Worm (Caenorhabditis elegans) whole organism, young adult: Measurements from ENCODE around the gene coa-1.

Experiments
- F23B12.7 ChIP-seq: sonication (generic microtip); optimal IDR thresholded peaks from 2 replicates; lab custom pipeline; 2017; ENCODE audit warnings: missing genetic modification characterization, mild to moderate bottlenecking, missing compliant biosample characterization, antibody characterized with exemption, moderate library complexity; ENCODE audit not compliant: insufficient read depth
- F33H1.4 ChIP-seq: fragments of 200-800 bp; sonication (Bioruptor generic); IDR thresholded peaks from 2 replicates; pipeline ENCODE4 v1.3.6; 2022; ENCODE audit warnings: missing genetic modification reagents, missing genetic modification characterization, missing compliant biosample characterization
- F37B4.10 ChIP-seq: fragments of 200-800 bp; sonication (Bioruptor generic); IDR thresholded peaks from 2 replicates; pipeline ENCODE4 v1.3.6; 2022; ENCODE audit warnings: missing genetic modification characterization, missing compliant biosample characterization
- F57C9.4 ChIP-seq: sonication (generic microtip); optimal IDR thresholded peaks from 2 replicates; lab custom pipeline; 2017; ENCODE audit warnings: mild to moderate bottlenecking, missing genetic modification characterization, missing compliant biosample characterization
- Y67H2A.10 ChIP-seq: fragments of 200-800 bp; sonication (Bioruptor generic); conservative IDR thresholded peaks from 2 replicates; pipeline ENCODE4 v1.3.6; 2022; ENCODE audit warnings: missing genetic modification reagents, missing genetic modification characterization, missing compliant biosample characterization
- ZK185.1 ChIP-seq: sonication (generic microtip); optimal IDR thresholded peaks from 2 replicates; lab custom pipeline; 2016; ENCODE audit warnings: mild to moderate bottlenecking, missing genetic modification characterization, missing compliant biosample characterization; ENCODE audit not compliant: poor library complexity, severe bottlenecking
- ama-1 ChIP-seq, 3 experiments: fragments of 150-350 bp in 1 of 3; sonication (generic microtip) in 2 of 3; optimal IDR thresholded peaks; 2 replicates each; lab custom pipeline; 2014 to 2018; ENCODE audit warnings: missing biosample characterization in 2 of 3, missing genetic modification characterization in 2 of 3, missing genetic modification reagents in 2 of 3
- attf-5 ChIP-seq: fragments of 200-800 bp; sonication (Bioruptor generic); optimal IDR thresholded peaks from 2 replicates; lab custom pipeline; 2018; ENCODE audit warnings: mild to moderate bottlenecking, missing genetic modification characterization, missing compliant biosample characterization
- ceh-79 ChIP-seq: sonication (generic microtip); optimal IDR thresholded peaks from 2 replicates; lab custom pipeline; 2017; ENCODE audit warnings: mild to moderate bottlenecking, missing genetic modification characterization, missing compliant biosample characterization
- ceh-91 ChIP-seq: fragments of 200-800 bp; sonication (Bioruptor generic); IDR thresholded peaks from 2 replicates; pipeline ENCODE4 v1.3.6; 2022; ENCODE audit warnings: missing genetic modification reagents, missing genetic modification characterization, missing compliant biosample characterization
- egl-44 ChIP-seq: fragments of 200-800 bp; sonication (Bioruptor generic); IDR thresholded peaks from 2 replicates; pipeline ENCODE4 v1.3.6; 2022; ENCODE audit warnings: missing genetic modification reagents, missing genetic modification characterization, missing compliant biosample characterization
- hlh-26 ChIP-seq: fragments of 200-800 bp; sonication (Bioruptor generic); conservative IDR thresholded peaks from 2 replicates; pipeline ENCODE4 v1.3.6; 2022; ENCODE audit warnings: missing genetic modification reagents, missing genetic modification characterization, missing compliant biosample characterization
- hmg-20 ChIP-seq: fragments of 200-800 bp; sonication (Bioruptor generic); IDR thresholded peaks from 2 replicates; pipeline ENCODE4 v1.3.6; 2022; ENCODE audit warnings: missing genetic modification reagents, missing genetic modification characterization, missing compliant biosample characterization
- hsf-1 ChIP-seq: fragments of 200-800 bp; sonication (Bioruptor generic); IDR thresholded peaks from 2 replicates; pipeline ENCODE4 v1.3.6; 2022; ENCODE audit warnings: missing genetic modification reagents, missing genetic modification characterization, missing compliant biosample characterization
- let-607 ChIP-seq, 2 experiments: fragments of 200-800 bp in 1 of 2; sonication (Bioruptor generic) in 1 of 2; sonication (generic microtip) in 1 of 2; optimal IDR thresholded peaks; 2 replicates each; lab custom pipeline; 2016 to 2018; ENCODE audit warnings: mild to moderate bottlenecking in 2 of 2, missing compliant biosample characterization in 2 of 2, missing genetic modification characterization in 2 of 2, moderate library complexity in 2 of 2, missing genotype in 1 of 2
- lin-40 ChIP-seq: sonication (generic microtip); optimal IDR thresholded peaks from 2 replicates; lab custom pipeline; 2016; ENCODE audit warnings: missing genetic modification characterization, mild to moderate bottlenecking, missing compliant biosample characterization, missing genotype, missing genetic modification reagents
- lin-54 ChIP-seq: fragments of 200-800 bp; sonication (Bioruptor generic); optimal IDR thresholded peaks from 2 replicates; lab custom pipeline; 2018; ENCODE audit warnings: mild to moderate bottlenecking, missing genetic modification characterization, missing compliant biosample characterization
- lir-1 ChIP-seq: fragments of 200-800 bp; sonication (Bioruptor generic); conservative IDR thresholded peaks from 2 replicates; pipeline ENCODE4 v1.3.6; 2022; ENCODE audit warnings: missing genetic modification reagents, missing genetic modification characterization, missing compliant biosample characterization
- lsl-1 ChIP-seq: fragments of 200-800 bp; sonication (Bioruptor generic); optimal IDR thresholded peaks from 2 replicates; lab custom pipeline; 2018; ENCODE audit warnings: mild to moderate bottlenecking, missing genetic modification characterization, moderate library complexity, missing compliant biosample characterization
- mcd-1 ChIP-seq: fragments of 200-800 bp; sonication (Bioruptor generic); IDR thresholded peaks from 2 replicates; pipeline ENCODE4 v1.3.6; 2022; ENCODE audit warnings: missing genetic modification reagents, missing genetic modification characterization, missing compliant biosample characterization
- mes-4 ChIP-seq: sonication (generic microtip); optimal IDR thresholded peaks from 2 replicates; lab custom pipeline; 2016; ENCODE audit warnings: missing genotype, missing genetic modification characterization, missing compliant biosample characterization
- mxl-1 ChIP-seq: sonication (generic microtip); optimal IDR thresholded peaks from 2 replicates; lab custom pipeline; 2016; ENCODE audit warnings: missing genetic modification characterization, missing compliant biosample characterization
- nhr-120 ChIP-seq: fragments of 200-800 bp; sonication (Bioruptor generic); IDR thresholded peaks from 2 replicates; pipeline ENCODE4 v1.3.6; 2022; ENCODE audit warnings: missing genetic modification characterization, missing compliant biosample characterization
- nhr-80 ChIP-seq: sonication (generic microtip); optimal IDR thresholded peaks from 2 replicates; lab custom pipeline; 2016; ENCODE audit warnings: missing genetic modification characterization, missing compliant biosample characterization
- snpc-1.3 ChIP-seq: sonication (generic microtip); optimal IDR thresholded peaks from 2 replicates; lab custom pipeline; 2017; ENCODE audit warnings: missing genetic modification characterization, mild to moderate bottlenecking, missing compliant biosample characterization, antibody characterized with exemption, moderate library complexity, missing genotype, missing genetic modification reagents; ENCODE audit not compliant: insufficient read depth
- snpc-4 ChIP-seq, 5 experiments: fragments of 150-350 bp in 1 of 5; sonication (generic microtip) in 4 of 5; optimal IDR thresholded peaks; 2 replicates each; lab custom pipeline; 2014 to 2018; ENCODE audit warnings: missing genetic modification characterization in 5 of 5, missing biosample characterization in 3 of 5, antibody characterized with exemption in 2 of 5, mild to moderate bottlenecking in 2 of 5, missing compliant biosample characterization in 2 of 5, missing genotype in 2 of 5, moderate library complexity in 2 of 5, missing genetic modification reagents in 1 of 5
- somi-1 ChIP-seq: fragments of 200-800 bp; sonication (Bioruptor generic); optimal IDR thresholded peaks from 2 replicates; lab custom pipeline; 2018; ENCODE audit warnings: mild to moderate bottlenecking, missing genetic modification characterization, missing compliant biosample characterization
- sptf-2 ChIP-seq: fragments of 200-800 bp; sonication (Bioruptor generic); optimal IDR thresholded peaks from 2 replicates; lab custom pipeline; 2018; ENCODE audit warnings: mild to moderate bottlenecking, missing genetic modification characterization, missing compliant biosample characterization
- unc-130 ChIP-seq: sonication (generic microtip); optimal IDR thresholded peaks from 2 replicates; lab custom pipeline; 2016; ENCODE audit warnings: missing genetic modification reagents, missing genetic modification characterization, missing compliant biosample characterization
- ztf-22 ChIP-seq: fragments of 200-800 bp; sonication (Bioruptor generic); optimal IDR thresholded peaks from 2 replicates; lab custom pipeline; 2018; ENCODE audit warnings: mild to moderate bottlenecking, missing genetic modification characterization, moderate library complexity, missing compliant biosample characterization
- ztf-26 ChIP-seq: sonication (generic microtip); optimal IDR thresholded peaks from 2 replicates; lab custom pipeline; 2017; ENCODE audit warnings: missing genetic modification characterization, missing compliant biosample characterization

The coa-1 gene

DNA sequence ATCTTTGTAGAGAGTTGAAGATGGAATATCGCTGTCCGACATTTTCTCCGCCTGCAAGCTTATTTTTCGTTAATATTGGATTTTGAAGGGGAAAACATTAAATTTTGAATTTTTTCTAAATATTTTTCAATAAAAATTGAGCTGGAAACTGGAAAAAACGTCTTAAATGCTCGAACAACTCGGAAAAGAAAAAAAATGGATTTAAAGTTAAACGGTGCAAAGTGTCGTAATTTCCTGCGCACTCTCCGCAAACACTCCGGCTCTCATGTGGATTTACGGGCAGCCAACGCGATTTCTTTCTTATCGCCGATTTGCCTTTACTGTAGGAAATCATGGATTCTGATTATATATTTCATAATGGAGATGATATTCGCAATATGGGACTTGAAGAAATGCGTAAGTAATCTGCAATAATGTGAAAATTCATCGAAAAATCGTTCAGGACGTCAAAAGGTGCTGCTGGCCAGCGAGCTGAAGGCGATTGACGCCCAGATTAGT, 35.2 kb downstream of the coa-1 start, which contains the start of the genes fnta-1 and cogc-8:
Gene fnta-1 (minus strand): TSS at position 51 of the 498 bp plus-strand sequence.
Gene cogc-8 (plus strand): TSS at position 195 of the 498 bp plus-strand sequence.
- no peak for TF ChIP-seq hlh-26 (GFP tag; lab: Robert Waterston, UW)
- TF ChIP-seq hmg-20 (GFP tag; lab: Robert Waterston, UW): no peak
- TF ChIP-seq ceh-91 (GFP tag; lab: Robert Waterston, UW): no peak
- TF ChIP-seq mcd-1 (GFP tag; lab: Robert Waterston, UW): peak; percentile 53
- TF ChIP-seq lin-54 (GFP tag; lab: Kevin White, UChicago): peak; percentile 9
- TF ChIP-seq attf-5: peak; percentile 15
- TF ChIP-seq snpc-1.3 (tag; lab: Kevin White, UChicago): peak; percentile 2
- TF ChIP-seq lsl-1 (GFP tag; lab: Kevin White, UChicago): peak; percentile 10
- no peak for TF ChIP-seq ztf-22 (GFP tag; lab: Kevin White, UChicago)
- TF ChIP-seq, all 124 proteins: peak for 5

DNA sequence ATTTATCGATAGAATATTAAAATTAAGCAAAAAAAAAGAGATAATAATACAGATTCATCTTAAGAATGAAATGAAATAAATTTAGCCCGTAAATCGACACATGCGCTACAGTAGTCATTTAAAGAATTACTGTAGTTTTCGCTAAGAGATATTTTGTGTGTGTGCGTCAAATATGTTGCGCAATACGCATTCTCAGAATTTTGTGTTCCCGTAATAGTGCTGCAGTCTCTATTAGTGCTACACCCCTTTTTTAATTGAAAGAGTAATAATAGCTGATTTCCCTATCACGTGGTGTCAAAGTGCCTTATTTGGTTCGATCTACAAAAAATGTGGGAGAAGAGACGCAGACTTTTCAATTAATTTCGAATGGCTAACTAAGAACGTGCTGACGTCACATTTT, 39.2 kb downstream of the coa-1 start:
- no peak for TF ChIP-seq lin-54 (GFP tag; lab: Kevin White, UChicago)
- peak; percentile 59 for TF ChIP-seq lsl-1 (GFP tag; lab: Kevin White, UChicago)
- TF ChIP-seq ama-1 (optimal IDR thresholded peaks at IDR 0.05; lab: Kevin White, UChicago): no peak
- TF ChIP-seq ama-1 (GFP tag; optimal IDR thresholded peaks at IDR 0.05; lab: Kevin White, UChicago): no peak
- TF ChIP-seq mxl-1 (tag; lab: Kevin White, UChicago): no peak
- TF ChIP-seq nhr-80 (tag; lab: Kevin White, UChicago): no peak
- no peak for TF ChIP-seq snpc-4 (GFP tag; optimal IDR thresholded peaks at IDR 0.05; lab: Kevin White, UChicago)
- no peak for TF ChIP-seq snpc-4 (tag; optimal IDR thresholded peaks at IDR 0.05; lab: Kevin White, UChicago)
- TF ChIP-seq unc-130 (GFP tag; lab: Kevin White, UChicago): no peak
- no peak for TF ChIP-seq F37B4.10 (GFP tag; lab: Robert Waterston, UW)
- TF ChIP-seq, all 124 proteins: peak for 1

- TF ChIP-seq Y67H2A.10 (GFP tag; lab: Robert Waterston, UW): no peak
- TF ChIP-seq nhr-120 (GFP tag; lab: Robert Waterston, UW): no peak
- no peak for TF ChIP-seq sptf-2 (GFP tag; lab: Kevin White, UChicago)
- TF ChIP-seq ceh-79: no peak
- TF ChIP-seq nhr-80 (tag; lab: Kevin White, UChicago): no peak
- TF ChIP-seq F37B4.10 (GFP tag; lab: Robert Waterston, UW): no peak
- TF ChIP-seq ztf-26 (tag; lab: Kevin White, UChicago): no peak
- TF ChIP-seq let-607 (tag; optimal IDR thresholded peaks at IDR 0.05; lab: Kevin White, UChicago): no peak
- TF ChIP-seq, all 124 proteins: peak for 0
These were observed 39.7 kb downstream of the coa-1 start, which contains the start of gene aass-1 for ce11 chrIV:244843-245242. Gene aass-1 (plus strand): TSS chrIV:245143.

- TF ChIP-seq ztf-26 (tag; lab: Kevin White, UChicago) (peak; percentile 23), somi-1 (GFP tag; lab: Kevin White, UChicago) (peak; percentile 41), lin-40 (peak; percentile 27), egl-44 (no peak)
These were observed 42.4 kb downstream of the coa-1 start for ce11 chrIV:247494-247893.

DNA sequence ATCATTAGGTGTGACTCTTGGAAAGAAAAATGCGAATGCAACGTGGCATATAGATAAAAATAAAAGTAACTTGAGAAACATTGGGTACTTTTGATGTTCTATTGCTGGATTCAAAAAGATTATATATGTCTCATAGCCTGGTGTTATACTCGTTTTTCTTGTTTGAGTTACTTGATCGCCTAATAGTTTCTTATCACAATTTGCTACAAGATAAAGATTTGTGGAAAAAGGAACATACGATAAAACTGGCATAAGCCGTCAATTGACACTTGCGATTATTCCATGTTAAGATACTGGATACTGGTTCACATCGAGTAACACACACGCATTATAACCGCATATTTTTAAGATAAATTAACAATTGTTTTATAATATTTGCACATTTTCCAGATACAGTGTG, 47.4 kb downstream of the coa-1 start, which contains the start of gene grl-19:
Gene grl-19 (minus strand): TSS at position 101 of the 400 bp plus-strand sequence.
- TF ChIP-seq lir-1 (GFP tag; lab: Robert Waterston, UW): no peak
- TF ChIP-seq ZK185.1 (tag; lab: Kevin White, UChicago): no peak
- no peak for TF ChIP-seq F57C9.4 (tag; lab: Kevin White, UChicago)
- TF ChIP-seq hsf-1 (GFP tag; lab: Robert Waterston, UW): no peak
- TF ChIP-seq mxl-1 (tag; lab: Kevin White, UChicago): no peak
- TF ChIP-seq F23B12.7 (tag; lab: Kevin White, UChicago): no peak
- TF ChIP-seq mes-4 (tag; lab: Kevin White, UChicago): no peak
- TF ChIP-seq F33H1.4 (GFP tag; lab: Robert Waterston, UW): no peak
